Worm (Caenorhabditis elegans): ENCODE results near the gene T03G11.10.

Gene T03G11.10

DNA sequence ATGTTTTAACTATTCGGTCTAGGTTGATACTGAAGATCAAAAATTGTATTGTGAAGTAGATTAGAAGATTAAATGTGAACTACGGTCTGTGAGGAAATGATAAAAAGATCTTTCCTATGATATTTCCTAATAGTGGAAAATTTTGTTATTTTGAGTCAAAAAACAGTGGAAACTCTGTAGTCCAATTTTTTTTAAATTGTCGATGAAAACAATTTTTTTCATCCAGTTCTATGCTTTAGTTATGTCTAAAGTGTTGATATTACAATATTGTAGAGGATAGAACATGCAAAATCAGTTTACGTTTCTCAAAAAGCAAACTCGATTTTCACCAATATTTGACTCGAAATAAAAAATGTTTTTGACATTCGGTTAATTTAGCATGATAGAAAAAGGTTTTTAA is 51.3 kb downstream of the T03G11.10 start:
- TF ChIP-seq ztf-23 (GFP tag; IDR thresholded peaks at IDR 0.05) (no peak), ztf-29 (GFP tag; IDR thresholded peaks at IDR 0.05) (no peak), tab-1 (GFP tag; IDR thresholded peaks at IDR 0.05) (no peak), ref-1 (GFP tag; conservative IDR thresholded peaks at IDR 0.05) (no peak), klf-2 (GFP tag; conservative IDR thresholded peaks at IDR 0.05) (no peak), T22C8.4 (GFP tag; IDR thresholded peaks at IDR 0.05) (no peak), cog-1 (tag; optimal IDR thresholded peaks at IDR 0.05) (no peak), flt-1 (GFP tag; IDR thresholded peaks at IDR 0.05) (no peak), med-1 (GFP tag; optimal IDR thresholded peaks at IDR 0.05; ENCODE audit: insufficient read depth) (no peak)

DNA sequence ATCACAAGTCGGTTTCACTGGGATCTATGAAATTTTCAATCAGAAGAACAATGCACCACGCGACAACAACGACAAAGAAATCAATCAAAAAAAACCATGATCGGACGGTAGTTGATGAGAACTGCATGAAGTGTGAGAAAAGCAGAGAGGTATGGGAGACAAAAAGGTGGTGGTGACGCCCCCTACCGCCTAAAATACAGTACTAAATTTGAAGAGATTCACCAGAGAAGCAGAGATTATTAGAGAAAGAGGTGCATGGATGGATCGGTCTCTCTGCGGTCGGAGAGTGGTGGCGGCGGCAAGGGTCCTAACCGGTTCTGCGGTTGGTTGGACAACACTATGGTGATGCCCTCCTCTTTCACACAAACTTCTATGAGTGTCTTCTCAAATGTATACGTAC is 51.7 kb downstream of the T03G11.10 start:
- TF ChIP-seq klf-2 (GFP tag; conservative IDR thresholded peaks at IDR 0.05) (no peak), flt-1 (GFP tag; IDR thresholded peaks at IDR 0.05) (0 out of 2 replicates have a peak, but pooled peaks have one; percentile 16)

Measured in whole organism, midembryonic.